Worm (Caenorhabditis elegans) whole organism, early embryonic: Measurements from ENCODE around the gene asah-2.
A peak's percentile ranks its signal among the peaks of the same experiment; 100 is the strongest.

Experiments used
- B0310.2 ChIP-seq: sonication (generic microtip); optimal IDR thresholded peaks from 2 replicates; lab custom pipeline; 2016; ENCODE audit warnings: mild to moderate bottlenecking, missing genetic modification characterization, missing compliant biosample characterization
- F13C5.2 ChIP-seq: sonication (generic microtip); optimal IDR thresholded peaks from 2 replicates; lab custom pipeline; 2017; ENCODE audit warnings: mild to moderate bottlenecking, missing genetic modification characterization, inconsistent platforms, missing compliant biosample characterization
- aly-1 ChIP-seq: sonication (generic microtip); optimal IDR thresholded peaks from 2 replicates; lab custom pipeline; 2016; ENCODE audit warnings: missing genetic modification characterization, missing compliant biosample characterization
- ama-1 ChIP-seq: fragments of 150-350 bp; optimal IDR thresholded peaks from 2 replicates; lab custom pipeline; 2014
- ceh-13 ChIP-seq: fragments of 200-800 bp; sonication (Bioruptor generic); optimal IDR thresholded peaks from 2 replicates; lab custom pipeline; 2018; ENCODE audit warnings: mild to moderate bottlenecking, missing genetic modification characterization, missing compliant biosample characterization
- ceh-36 ChIP-seq: sonication (generic microtip); optimal IDR thresholded peaks from 2 replicates; lab custom pipeline; 2016; ENCODE audit warnings: missing genetic modification characterization, inconsistent platforms, missing compliant biosample characterization
- ets-7 ChIP-seq: sonication (generic microtip); optimal IDR thresholded peaks from 2 replicates; lab custom pipeline; 2016; ENCODE audit warnings: missing genotype, missing genetic modification characterization, missing compliant biosample characterization
- flt-1 ChIP-seq: fragments of 200-800 bp; sonication (Bioruptor generic); IDR thresholded peaks from 2 replicates; pipeline ENCODE4 v1.3.6; 2022; ENCODE audit warnings: missing genetic modification characterization, missing compliant biosample characterization
- hmbx-1 ChIP-seq: sonication (generic microtip); optimal IDR thresholded peaks from 2 replicates; lab custom pipeline; 2016; ENCODE audit warnings: mild to moderate bottlenecking, missing genetic modification characterization, missing compliant biosample characterization
- hmg-4 ChIP-seq: fragments of 200-800 bp; sonication (Bioruptor generic); optimal IDR thresholded peaks from 2 replicates; lab custom pipeline; 2018; ENCODE audit warnings: mild to moderate bottlenecking, missing genetic modification characterization, missing compliant biosample characterization
- hnd-1 ChIP-seq: sonication (generic microtip); optimal IDR thresholded peaks from 2 replicates; lab custom pipeline; 2016; ENCODE audit warnings: missing genetic modification characterization, missing compliant biosample characterization
- pes-1 ChIP-seq: fragments of 200-800 bp; sonication (Bioruptor generic); IDR thresholded peaks from 2 replicates; pipeline ENCODE4 v1.3.6; 2022; ENCODE audit warnings: missing genetic modification reagents, missing genetic modification characterization, missing compliant biosample characterization
- scrt-1 ChIP-seq: fragments of 200-800 bp; sonication (Bioruptor generic); IDR thresholded peaks from 2 replicates; pipeline ENCODE4 v1.3.6; 2022; ENCODE audit warnings: missing genetic modification characterization, missing compliant biosample characterization
- sea-1 ChIP-seq: fragments of 200-800 bp; sonication (Bioruptor generic); conservative IDR thresholded peaks from 2 replicates; pipeline ENCODE4 v1.3.6; 2022; ENCODE audit warnings: missing genetic modification characterization, missing compliant biosample characterization
- tbx-11 ChIP-seq: fragments of 200-800 bp; sonication (Bioruptor generic); IDR thresholded peaks from 2 replicates; pipeline ENCODE4 v1.3.6; 2022; ENCODE audit warnings: missing genetic modification characterization, missing compliant biosample characterization
- tbx-37 ChIP-seq: fragments of 200-800 bp; sonication (Bioruptor generic); conservative IDR thresholded peaks from 2 replicates; pipeline ENCODE4 v1.3.6; 2022; ENCODE audit warnings: missing genetic modification reagents, missing genetic modification characterization, missing compliant biosample characterization
- tra-4 ChIP-seq: sonication (generic microtip); optimal IDR thresholded peaks from 2 replicates; lab custom pipeline; 2017; ENCODE audit warnings: missing genetic modification characterization, missing compliant biosample characterization

asah-2 gene

DNA sequence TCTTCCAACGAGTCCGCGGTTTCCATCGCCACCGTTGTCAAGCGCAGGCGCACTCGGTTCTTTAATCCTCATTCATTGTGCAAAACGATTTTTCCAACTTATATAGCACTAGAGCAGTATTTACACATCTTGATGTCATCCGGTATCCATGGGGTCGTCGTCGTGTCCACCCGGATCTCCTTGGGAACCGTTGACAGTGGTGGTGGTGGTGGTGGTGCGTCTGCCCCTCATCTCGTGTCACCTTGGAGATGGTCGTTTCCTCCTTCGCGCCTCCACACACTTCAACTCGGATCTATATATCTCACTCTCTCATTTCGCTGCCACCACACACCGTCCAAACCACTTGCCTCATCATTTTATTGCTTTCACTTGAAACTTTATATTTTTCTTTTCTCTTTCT lies 23.4 kb downstream of the asah-2 start:
- no peak for TF ChIP-seq ets-7 (tag; lab: Kevin White, UChicago)
- no peak for TF ChIP-seq B0310.2 (tag; lab: Kevin White, UChicago)
- TF ChIP-seq pes-1 (GFP tag; lab: Robert Waterston, UW), result no peak
- peak; percentile 50; the same call in 1 of the 2 replicates for TF ChIP-seq tbx-11 (GFP tag; lab: Robert Waterston, UW)

DNA sequence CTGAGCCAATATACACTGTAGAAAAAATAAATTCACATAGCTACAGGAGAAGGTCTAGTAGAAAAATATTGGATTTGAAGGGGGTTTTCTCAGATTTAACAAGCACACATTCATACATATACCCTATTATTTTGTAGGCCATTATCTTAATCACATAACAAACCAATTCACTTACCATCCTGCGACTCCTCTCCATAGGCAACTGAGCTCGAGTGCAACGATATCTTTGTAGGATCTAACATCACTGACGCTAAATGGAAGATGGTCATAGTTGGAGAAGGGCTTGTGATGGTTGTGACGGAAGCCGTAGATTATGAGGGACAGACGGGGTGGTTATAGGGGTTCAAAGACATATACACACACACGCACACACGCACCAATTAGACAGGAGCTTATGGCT lies 24.7 kb downstream of the asah-2 start:
- no peak for TF ChIP-seq tra-4 (tag; lab: Kevin White, UChicago)
- TF ChIP-seq B0310.2 (tag; lab: Kevin White, UChicago), result no peak
- no peak for TF ChIP-seq tbx-11 (GFP tag; lab: Robert Waterston, UW)
- no peak for TF ChIP-seq ceh-13 (GFP tag; lab: Kevin White, UChicago)
- no peak for TF ChIP-seq ceh-36 (tag; lab: Kevin White, UChicago)
- no peak for TF ChIP-seq sea-1
- no peak for TF ChIP-seq ets-7 (tag; lab: Kevin White, UChicago)
- no peak for TF ChIP-seq flt-1 (GFP tag; lab: Robert Waterston, UW)
- no peak for TF ChIP-seq scrt-1 (GFP tag; lab: Robert Waterston, UW)
- no peak for TF ChIP-seq tbx-37 (GFP tag; lab: Robert Waterston, UW)

ce11 chrII:10166365-10166764 lies 27.0 kb downstream of the asah-2 start:
- TF ChIP-seq flt-1 (GFP tag; lab: Robert Waterston, UW) (no peak), ceh-13 (GFP tag; lab: Kevin White, UChicago) (no peak), hmbx-1 (no peak), tbx-11 (GFP tag; lab: Robert Waterston, UW) (no peak), tbx-37 (GFP tag; lab: Robert Waterston, UW) (no peak), F13C5.2 (tag; lab: Kevin White, UChicago) (no peak), B0310.2 (tag; lab: Kevin White, UChicago) (no peak)

DNA sequence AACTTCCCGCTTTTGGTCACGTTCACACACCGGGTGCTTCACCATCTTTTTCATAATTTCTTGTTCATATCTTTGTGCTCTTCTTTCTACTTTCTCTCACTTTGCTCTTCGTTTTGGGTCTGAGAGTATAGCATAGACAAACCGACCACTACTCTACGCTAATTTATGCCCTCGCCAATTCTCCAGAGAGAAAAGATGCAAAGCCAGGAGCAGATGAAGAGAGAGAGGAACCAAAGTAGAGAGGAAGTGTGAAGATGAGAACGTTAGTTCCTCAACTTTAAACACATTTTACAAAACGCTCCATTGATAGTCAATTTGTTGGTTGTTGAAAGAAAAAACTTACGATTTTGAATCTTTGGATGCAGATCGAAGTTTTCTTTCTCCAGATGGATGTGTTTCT lies 28.3 kb downstream of the asah-2 start:
- TF ChIP-seq hmbx-1 (no peak), ets-7 (tag; lab: Kevin White, UChicago) (no peak), ceh-13 (GFP tag; lab: Kevin White, UChicago) (no peak), hnd-1 (tag; lab: Kevin White, UChicago) (no peak), B0310.2 (tag; lab: Kevin White, UChicago) (no peak), hmg-4 (GFP tag; lab: Kevin White, UChicago) (no peak)

- TF ChIP-seq F13C5.2 (tag; lab: Kevin White, UChicago) (peak; percentile 77), tbx-37 (GFP tag; lab: Robert Waterston, UW) (no peak), hmbx-1 (peak; percentile 26), ceh-13 (GFP tag; lab: Kevin White, UChicago) (no peak), hmg-4 (GFP tag; lab: Kevin White, UChicago) (peak; percentile 93), pes-1 (GFP tag; lab: Robert Waterston, UW) (no peak), ceh-36 (tag; lab: Kevin White, UChicago) (peak; percentile 47), B0310.2 (tag; lab: Kevin White, UChicago) (peak; percentile 52), tra-4 (tag; lab: Kevin White, UChicago) (peak; percentile 62), ets-7 (tag; lab: Kevin White, UChicago) (no peak), tbx-11 (GFP tag; lab: Robert Waterston, UW) (no peak), hnd-1 (tag; lab: Kevin White, UChicago) (peak; percentile 24), sea-1 (0 out of 2 replicates have a peak, but pooled peaks have one; percentile 39), scrt-1 (GFP tag; lab: Robert Waterston, UW) (peak; percentile 73; the same call in 1 of the 2 replicates), ama-1 (lab: Kevin White, UChicago) (no peak), aly-1 (tag; lab: Kevin White, UChicago) (peak; percentile 87), flt-1 (GFP tag; lab: Robert Waterston, UW) (peak; percentile 17; the same call in 1 of the 2 replicates)
Measured at ce11 chrII:10168905-10169782, 29.8 kb downstream of the asah-2 start, which contains the start of gene daf-19. Gene daf-19 (minus strand): TSS chrII:10169346.

DNA sequence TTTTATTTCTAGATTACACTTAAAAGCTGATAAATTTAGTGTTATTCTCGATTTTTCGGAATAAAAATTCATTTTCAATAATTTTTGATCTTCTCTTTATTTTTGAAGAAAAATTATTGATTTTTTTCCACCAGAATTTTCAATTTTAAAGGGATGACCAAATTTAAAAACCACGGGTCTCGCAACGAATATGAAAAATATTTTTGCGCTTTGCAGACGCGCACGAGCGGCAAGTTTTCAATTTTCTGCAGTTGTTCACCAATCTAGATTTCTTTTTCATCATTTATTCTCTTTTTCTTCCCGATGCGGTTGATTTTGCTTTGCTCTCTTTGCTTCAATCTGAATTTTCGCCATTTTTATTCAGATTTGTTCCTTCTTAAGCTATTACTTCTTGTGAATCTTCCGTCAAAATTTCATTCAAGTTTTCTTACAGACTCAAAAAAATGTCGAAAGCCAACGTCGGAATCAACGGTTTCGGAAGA lies 31.5 kb downstream of the asah-2 start, which contains the start of gene gpd-4:
Gene gpd-4, plus strand, starts transcription at position 432 of the 482 bp plus-strand sequence.
- no peak for TF ChIP-seq hmbx-1
- TF ChIP-seq sea-1, result no peak
- TF ChIP-seq hnd-1 (tag; lab: Kevin White, UChicago), result no peak

DNA sequence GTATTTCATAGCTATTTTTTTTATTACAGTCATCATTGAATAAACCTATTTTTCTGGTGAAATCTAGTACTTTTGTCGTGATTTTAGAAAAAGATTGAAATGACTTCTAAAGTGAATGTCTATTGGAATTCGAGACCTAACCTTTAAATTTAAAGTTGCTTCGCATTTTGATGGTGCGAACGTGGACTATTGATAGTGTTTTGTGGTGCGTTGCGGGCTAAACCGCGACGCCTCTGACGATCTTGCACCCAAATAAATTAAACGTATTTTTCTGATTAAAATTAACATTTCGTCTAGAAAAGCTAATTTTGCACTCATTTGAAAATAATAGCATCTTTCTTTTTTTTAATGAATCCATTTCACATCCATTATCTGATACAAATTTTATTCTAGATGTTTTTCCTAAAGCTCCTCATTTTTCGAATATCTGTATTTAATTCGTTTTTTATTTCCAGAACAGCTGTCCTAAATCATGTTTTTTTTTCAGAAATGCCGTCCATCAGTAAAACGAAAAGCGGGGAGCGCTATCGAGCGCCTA lies 33.1 kb downstream of the asah-2 start, which contains the start of gene wbp-11:
Gene wbp-11, plus strand, starts transcription at position 488 of the 538 bp plus-strand sequence.
- TF ChIP-seq ets-7 (tag; lab: Kevin White, UChicago), result no peak
- TF ChIP-seq pes-1 (GFP tag; lab: Robert Waterston, UW), result no peak
- no peak for TF ChIP-seq scrt-1 (GFP tag; lab: Robert Waterston, UW)
- no peak for TF ChIP-seq tbx-37 (GFP tag; lab: Robert Waterston, UW)
- TF ChIP-seq tbx-11 (GFP tag; lab: Robert Waterston, UW), result no peak
- no peak for TF ChIP-seq ceh-36 (tag; lab: Kevin White, UChicago)
- TF ChIP-seq F13C5.2 (tag; lab: Kevin White, UChicago), result no peak
- TF ChIP-seq ama-1 (lab: Kevin White, UChicago), result no peak
- no peak for TF ChIP-seq hmg-4 (GFP tag; lab: Kevin White, UChicago)
- no peak for TF ChIP-seq hnd-1 (tag; lab: Kevin White, UChicago)
- TF ChIP-seq hmbx-1, result no peak
- no peak for TF ChIP-seq ceh-13 (GFP tag; lab: Kevin White, UChicago)
- no peak for TF ChIP-seq tra-4 (tag; lab: Kevin White, UChicago)
- no peak for TF ChIP-seq B0310.2 (tag; lab: Kevin White, UChicago)
- TF ChIP-seq aly-1 (tag; lab: Kevin White, UChicago), result no peak
